Worm (Caenorhabditis elegans) whole organism, late embryonic: ENCODE data around the gene F45D11.14.

ENCODE experiments used
- F13H6.1 ChIP-seq: sonication (generic microtip); optimal IDR thresholded peaks from 2 replicates; lab custom pipeline; 2016; ENCODE audit warnings: missing genetic modification characterization, missing compliant biosample characterization
- K09A11.1 ChIP-seq: sonication (generic microtip); optimal IDR thresholded peaks from 2 replicates; lab custom pipeline; 2017; ENCODE audit warnings: antibody characterized with exemption, mild to moderate bottlenecking, missing genetic modification characterization, missing compliant biosample characterization; ENCODE audit not compliant: insufficient read depth
- dve-1 ChIP-seq: sonication (generic microtip); optimal IDR thresholded peaks from 2 replicates; lab custom pipeline; 2017; ENCODE audit warnings: antibody characterized with exemption, mild to moderate bottlenecking, missing genetic modification characterization, missing compliant biosample characterization
- fkh-10 ChIP-seq: fragments of 150-350 bp; optimal IDR thresholded peaks from 2 replicates; lab custom pipeline; 2014; ENCODE audit warnings: missing biosample characterization, missing genetic modification reagents, missing genetic modification characterization
- lin-11 ChIP-seq: fragments of 200-800 bp; sonication (Bioruptor generic); optimal IDR thresholded peaks from 2 replicates; lab custom pipeline; 2018; ENCODE audit warnings: mild to moderate bottlenecking, missing genetic modification characterization, missing compliant biosample characterization
- nhr-11 ChIP-seq: fragments of 150-350 bp; optimal IDR thresholded peaks from 2 replicates; lab custom pipeline; 2014; ENCODE audit warnings: missing biosample characterization, missing genetic modification characterization
- rnt-1 ChIP-seq: sonication (generic microtip); optimal IDR thresholded peaks from 2 replicates; lab custom pipeline; 2016; ENCODE audit warnings: missing genetic modification characterization, missing compliant biosample characterization
- unc-3 ChIP-seq, 2 experiments: fragments of 200-800 bp in 1 of 2; sonication (Bioruptor generic) in 1 of 2; sonication (generic microtip) in 1 of 2; conservative IDR thresholded peaks in 1 of 2; optimal IDR thresholded peaks in 1 of 2; 2 replicates each; pipeline versions ENCODE4 v1.3.6 to Lab custom; 2016 to 2022; ENCODE audit warnings: missing compliant biosample characterization in 2 of 2, missing genetic modification characterization in 2 of 2, missing genetic modification reagents in 1 of 2
- unc-86 ChIP-seq: sonication (generic microtip); optimal IDR thresholded peaks from 2 replicates; lab custom pipeline; 2016; ENCODE audit warnings: missing genetic modification characterization, missing compliant biosample characterization

- TF ChIP-seq lin-11 (tag; lab: Kevin White, UChicago): no peak
- TF ChIP-seq nhr-11: no peak
- TF ChIP-seq rnt-1 (tag; lab: Kevin White, UChicago): no peak
- no peak for TF ChIP-seq unc-86 (tag; lab: Kevin White, UChicago)
- no peak for TF ChIP-seq fkh-10 (GFP tag; lab: Kevin White, UChicago)
- no peak for TF ChIP-seq dve-1 (tag; lab: Kevin White, UChicago)
- TF ChIP-seq F13H6.1 (tag; lab: Kevin White, UChicago): no peak
- no peak for TF ChIP-seq K09A11.1 (tag; lab: Kevin White, UChicago)
- no peak for TF ChIP-seq unc-3 (GFP tag; conservative IDR thresholded peaks at IDR 0.05; lab: Robert Waterston, UW)
- TF ChIP-seq unc-3 (tag; optimal IDR thresholded peaks at IDR 0.05; lab: Kevin White, UChicago): no peak
These were observed 36.0 kb upstream of the F45D11.14 start, which contains the start of gene fbxb-41 for ce11 chrII:1042227-1042626.
